Worm (Caenorhabditis elegans): Measurements from ENCODE around the gene pph-4.1.

DNA sequence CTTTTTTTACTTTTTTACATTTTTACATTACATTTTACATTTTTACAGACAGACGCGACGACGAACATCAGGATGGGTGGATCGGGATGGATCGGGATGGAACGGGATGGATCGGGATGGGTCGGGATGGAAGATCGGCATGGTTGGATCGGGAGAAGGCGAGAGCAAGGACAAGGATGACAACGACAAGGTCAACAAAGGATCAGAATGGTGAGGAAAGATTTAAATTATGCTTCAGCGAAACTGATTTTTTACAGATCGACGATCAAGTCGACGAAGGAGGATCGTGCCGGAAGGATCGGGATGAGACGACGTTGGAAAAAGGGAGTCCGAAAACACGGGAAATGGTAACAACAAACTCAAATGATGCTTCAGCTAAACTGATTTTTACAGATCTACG lies 37.0 kb upstream of the pph-4.1 start:
- TF ChIP-seq ama-1 (optimal IDR thresholded peaks at IDR 0.05): no peak
- no peak for TF ChIP-seq B0310.2 (tag; optimal IDR thresholded peaks at IDR 0.05)
- no peak for TF ChIP-seq flt-1 (GFP tag; IDR thresholded peaks at IDR 0.05)
- no peak for TF ChIP-seq hnd-1 (tag; optimal IDR thresholded peaks at IDR 0.05)
- TF ChIP-seq tra-4 (tag; optimal IDR thresholded peaks at IDR 0.05): no peak
- no peak for TF ChIP-seq hmg-4 (GFP tag; optimal IDR thresholded peaks at IDR 0.05)
- TF ChIP-seq F13C5.2 (tag; optimal IDR thresholded peaks at IDR 0.05): no peak
- TF ChIP-seq tbx-11 (GFP tag; IDR thresholded peaks at IDR 0.05): no peak
- TF ChIP-seq sea-1 (GFP tag; conservative IDR thresholded peaks at IDR 0.05): no peak
